Fruit fly (Drosophila melanogaster) whole organism, embryonic: ENCODE data around the gene CG14659.

Experiments used
- Bgb ChIP-seq: fragments of 200-800 bp; sonication (Bioruptor generic); IDR thresholded peaks from 2 replicates; pipeline ENCODE4 v1.3.6; 2022; ENCODE audit warnings: missing biosample characterization, missing genetic modification characterization; ENCODE audit not compliant: partially characterized antibody
- Bteb2 ChIP-seq: fragments of 200-800 bp; sonication (Bioruptor generic); optimal IDR thresholded peaks from 2 replicates; lab custom pipeline; 2016; ENCODE audit warnings: missing biosample characterization, missing genetic modification characterization
- CG10321 ChIP-seq: fragments of 200-800 bp; sonication (Bioruptor generic); IDR thresholded peaks from 2 replicates; pipeline ENCODE4 v1.3.6; 2022; ENCODE audit warnings: missing biosample characterization, missing genetic modification characterization
- CG17802 ChIP-seq: fragments of 200-800 bp; sonication (Bioruptor generic); optimal IDR thresholded peaks from 2 replicates; lab custom pipeline; 2018; ENCODE audit warnings: missing biosample characterization, mild to moderate bottlenecking, missing genetic modification characterization, moderate library complexity
- CG4360 ChIP-seq: fragments of 200-800 bp; sonication (Bioruptor generic); IDR thresholded peaks from 2 replicates; pipeline ENCODE4 v1.3.6; 2022; ENCODE audit warnings: missing biosample characterization, missing genetic modification characterization
- CG4730 ChIP-seq: fragments of 200-800 bp; sonication (Bioruptor generic); IDR thresholded peaks from 2 replicates; pipeline ENCODE4 v1.3.6; 2022; ENCODE audit warnings: missing biosample characterization, missing genetic modification characterization
- CG6654 ChIP-seq: fragments of 200-800 bp; sonication (Bioruptor generic); optimal IDR thresholded peaks from 2 replicates; lab custom pipeline; 2017; ENCODE audit warnings: missing biosample characterization, mild to moderate bottlenecking, missing genetic modification characterization
- CG8924 ChIP-seq: fragments of 200-800 bp; optimal IDR thresholded peaks from 3 replicates; lab custom pipeline; 2019; ENCODE audit warnings: missing biosample characterization, mild to moderate bottlenecking, missing genetic modification characterization, moderate library complexity
- Dref ChIP-seq: fragments of 200-800 bp; sonication (Bioruptor generic); IDR thresholded peaks from 2 replicates; pipeline ENCODE4 v1.3.6; 2022; ENCODE audit warnings: missing biosample characterization, missing genetic modification characterization
- Ets65A ChIP-seq: fragments of 200-800 bp; sonication (Bioruptor generic); peaks from one replicate; lab custom pipeline; 2016; ENCODE audit warnings: missing biosample characterization, missing genetic modification characterization
- Fer1 ChIP-seq: fragments of 200-800 bp; sonication (Bioruptor generic); optimal IDR thresholded peaks from 2 replicates; lab custom pipeline; 2017; ENCODE audit warnings: missing biosample characterization, mild to moderate bottlenecking, missing genetic modification characterization
- Lhr ChIP-seq: fragments of 200-800 bp; sonication (Bioruptor generic); optimal IDR thresholded peaks from 3 replicates; lab custom pipeline; 2017; ENCODE audit warnings: mild to moderate bottlenecking, missing biosample characterization, missing genetic modification reagents, missing genetic modification characterization
- Trl ChIP-seq, 3 experiments: fragments of >200 bp in 2 of 3; fragments of 200-800 bp in 1 of 3; sonication (Bioruptor generic) in 1 of 3; optimal IDR thresholded peaks; 2 replicates in 1 of 3; 3 replicates in 2 of 3; lab custom pipeline; 2016 to 2017; ENCODE audit warnings: missing biosample characterization in 1 of 3, missing genetic modification characterization in 1 of 3
- Vsx1 ChIP-seq: fragments of 200-800 bp; sonication (Bioruptor generic); optimal IDR thresholded peaks from 2 replicates; lab custom pipeline; 2017; ENCODE audit warnings: missing biosample characterization, mild to moderate bottlenecking, missing genetic modification characterization, missing genetic modification reagents
- YL-1 ChIP-seq: fragments of 200-800 bp; sonication (Bioruptor generic); optimal IDR thresholded peaks from 3 replicates; lab custom pipeline; 2017; ENCODE audit warnings: missing biosample characterization, mild to moderate bottlenecking, missing genetic modification characterization
- caup ChIP-seq: fragments of 200-800 bp; sonication (Bioruptor generic); optimal IDR thresholded peaks from 3 replicates; lab custom pipeline; 2017; ENCODE audit warnings: missing biosample characterization, mild to moderate bottlenecking, missing genetic modification characterization, moderate library complexity; ENCODE audit not compliant: severe bottlenecking
- cg ChIP-seq: fragments of 200-800 bp; sonication (Bioruptor generic); optimal IDR thresholded peaks from 3 replicates; lab custom pipeline; 2019; ENCODE audit warnings: missing biosample characterization, mild to moderate bottlenecking, missing genetic modification characterization, moderate library complexity
- ems ChIP-seq: fragments of 200-800 bp; sonication (Bioruptor generic); optimal IDR thresholded peaks from 3 replicates; lab custom pipeline; 2016; ENCODE audit warnings: missing biosample characterization, missing genetic modification characterization
- en ChIP-seq: fragments of 200-800 bp; sonication (Bioruptor generic); optimal IDR thresholded peaks from 2 replicates; lab custom pipeline; 2016; ENCODE audit warnings: missing biosample characterization, missing genetic modification characterization
- grn ChIP-seq: fragments of 200-800 bp; sonication (Bioruptor generic); optimal IDR thresholded peaks from 3 replicates; lab custom pipeline; 2017; ENCODE audit warnings: missing biosample characterization, missing genetic modification characterization
- pfk ChIP-seq: fragments of 200-800 bp; sonication (Bioruptor generic); optimal IDR thresholded peaks from 2 replicates; lab custom pipeline; 2018; ENCODE audit warnings: missing biosample characterization, mild to moderate bottlenecking, missing genetic modification characterization, moderate library complexity

The CG14659 gene

dm6 chr3R:4804126-4804649 lies 26.9 kb downstream of the CG14659 start (continued):
- TF ChIP-seq CG10321 (GFP tag; lab: Robert Waterston, UW) (no peak), ems (no peak), cg (GFP tag; lab: Kevin White, UChicago) (peak; percentile 86)

dm6 chr3R:4798025-4798424 lies 33.1 kb downstream of the CG14659 start:
- TF ChIP-seq CG8924 (tag; lab: Kevin White, UChicago) = no peak
- TF ChIP-seq CG4360 (GFP tag; lab: Robert Waterston, UW) = peak; percentile 52; the same call in 1 of the 2 replicates

- TF ChIP-seq Trl (optimal IDR thresholded peaks at IDR 0.05; lab: Kevin White, UChicago) (peak; percentile 52 to 62), Trl (GFP tag; optimal IDR thresholded peaks at IDR 0.05; lab: Kevin White, UChicago) (no peak), grn (GFP tag; lab: Kevin White, UChicago) (no peak)
Measured at dm6 chr3R:4797585-4797984, 33.5 kb downstream of the CG14659 start.

- TF ChIP-seq Ets65A (GFP tag; lab: Kevin White, UChicago) (peak; percentile 49), pfk (no peak), en (GFP tag; lab: Kevin White, UChicago) (no peak), Dref (GFP tag; lab: Robert Waterston, UW) (0 out of 2 replicates have a peak, but pooled peaks have one; percentile 12), caup (GFP tag; lab: Kevin White, UChicago) (no peak), Bteb2 (GFP tag; lab: Kevin White, UChicago) (no peak), CG17802 (tag; lab: Kevin White, UChicago) (no peak), Fer1 (GFP tag; lab: Kevin White, UChicago) (no peak), YL-1 (GFP tag; lab: Kevin White, UChicago) (no peak), Vsx1 (GFP tag; lab: Kevin White, UChicago) (no peak), Bgb (GFP tag; lab: Robert Waterston, UW) (no peak), Lhr (no peak), CG6654 (GFP tag; lab: Kevin White, UChicago) (no peak), CG4730 (GFP tag; lab: Robert Waterston, UW) (no peak)
Measured at dm6 chr3R:4784622-4785021, 46.5 kb downstream of the CG14659 start, which contains the start of gene Ccdc39. TSS of gene Ccdc39 (minus strand) at chr3R:4784722.
